Worm (Caenorhabditis elegans) whole organism, young adult: ENCODE data around the gene mcm-7.

Experiments used
- B0019.2 ChIP-seq: fragments of 200-800 bp; sonication (Bioruptor generic); conservative IDR thresholded peaks from 2 replicates; pipeline ENCODE4 v1.3.6; 2022; ENCODE audit warnings: missing genetic modification reagents, missing genetic modification characterization, missing compliant biosample characterization
- B0035.1 ChIP-seq: sonication (generic microtip); optimal IDR thresholded peaks from 2 replicates; lab custom pipeline; 2016; ENCODE audit warnings: missing genetic modification characterization, mild to moderate bottlenecking, missing compliant biosample characterization, missing genotype, missing genetic modification reagents
- B0261.1 ChIP-seq: sonication (generic microtip); optimal IDR thresholded peaks from 2 replicates; lab custom pipeline; 2016; ENCODE audit warnings: mild to moderate bottlenecking, missing genetic modification characterization, moderate library complexity, missing compliant biosample characterization
- F22D6.2 ChIP-seq: sonication (generic microtip); optimal IDR thresholded peaks from 2 replicates; lab custom pipeline; 2016; ENCODE audit warnings: mild to moderate bottlenecking, missing genetic modification characterization, missing compliant biosample characterization
- F55B11.4 ChIP-seq: sonication (generic microtip); optimal IDR thresholded peaks from 2 replicates; lab custom pipeline; 2016; ENCODE audit warnings: missing compliant biosample characterization, missing genetic modification characterization, borderline replicate concordance; ENCODE audit not compliant: insufficient read depth
- F57A8.1 ChIP-seq: fragments of 200-800 bp; sonication (Bioruptor generic); optimal IDR thresholded peaks from 2 replicates; lab custom pipeline; 2018; ENCODE audit warnings: mild to moderate bottlenecking, missing genetic modification characterization, moderate library complexity, missing compliant biosample characterization
- K11D2.4 ChIP-seq: fragments of 200-800 bp; sonication (Bioruptor generic); IDR thresholded peaks from 2 replicates; pipeline ENCODE4 v1.3.6; 2022; ENCODE audit warnings: missing genetic modification reagents, missing genetic modification characterization, missing compliant biosample characterization
- T07F8.4 ChIP-seq: sonication (generic microtip); optimal IDR thresholded peaks from 2 replicates; lab custom pipeline; 2016; ENCODE audit warnings: mild to moderate bottlenecking, missing genetic modification characterization, moderate library complexity, missing compliant biosample characterization
- Y67H2A.10 ChIP-seq: fragments of 200-800 bp; sonication (Bioruptor generic); conservative IDR thresholded peaks from 2 replicates; pipeline ENCODE4 v1.3.6; 2022; ENCODE audit warnings: missing genetic modification reagents, missing genetic modification characterization, missing compliant biosample characterization
- Y95B8A.8 ChIP-seq: fragments of 200-800 bp; sonication (Bioruptor generic); IDR thresholded peaks from 2 replicates; pipeline ENCODE4 v1.3.6; 2022; ENCODE audit warnings: missing genetic modification reagents, missing genetic modification characterization, missing compliant biosample characterization
- akir-1 ChIP-seq: fragments of 200-800 bp; sonication (Bioruptor generic); optimal IDR thresholded peaks from 2 replicates; lab custom pipeline; 2018; ENCODE audit warnings: mild to moderate bottlenecking, missing genetic modification characterization, moderate library complexity, missing compliant biosample characterization
- aptf-2 ChIP-seq: fragments of 200-800 bp; sonication (Bioruptor generic); conservative IDR thresholded peaks from 2 replicates; pipeline ENCODE4 v1.3.6; 2022; ENCODE audit warnings: missing genetic modification reagents, missing genetic modification characterization, missing compliant biosample characterization
- atf-7 ChIP-seq: sonication (generic microtip); optimal IDR thresholded peaks from 2 replicates; lab custom pipeline; 2017; ENCODE audit warnings: mild to moderate bottlenecking, missing genetic modification characterization, missing compliant biosample characterization
- attf-5 ChIP-seq: fragments of 200-800 bp; sonication (Bioruptor generic); optimal IDR thresholded peaks from 2 replicates; lab custom pipeline; 2018; ENCODE audit warnings: mild to moderate bottlenecking, missing genetic modification characterization, missing compliant biosample characterization
- bed-1 ChIP-seq: fragments of 200-800 bp; sonication (Bioruptor generic); IDR thresholded peaks from 2 replicates; pipeline ENCODE4 v1.3.6; 2022; ENCODE audit warnings: missing genetic modification reagents, missing genetic modification characterization, missing compliant biosample characterization
- cebp-1 ChIP-seq, 2 experiments: fragments of 200-800 bp in 1 of 2; sonication (Bioruptor generic) in 1 of 2; sonication (generic microtip) in 1 of 2; IDR thresholded peaks in 1 of 2; optimal IDR thresholded peaks in 1 of 2; 2 replicates each; pipeline versions ENCODE4 v1.3.6 to Lab custom; 2017 to 2022; ENCODE audit warnings: missing compliant biosample characterization in 2 of 2, missing genetic modification characterization in 2 of 2, mild to moderate bottlenecking in 1 of 2, missing genetic modification reagents in 1 of 2, moderate library complexity in 1 of 2
- cebp-2 ChIP-seq: fragments of 200-800 bp; sonication (Bioruptor generic); IDR thresholded peaks from 2 replicates; pipeline ENCODE4 v1.3.6; 2022; ENCODE audit warnings: missing genetic modification characterization, missing compliant biosample characterization
- ceh-58 ChIP-seq: fragments of 200-800 bp; sonication (Bioruptor generic); IDR thresholded peaks from 2 replicates; pipeline ENCODE4 v1.3.6; 2022; ENCODE audit warnings: missing genetic modification characterization, missing compliant biosample characterization
- ceh-79 ChIP-seq: sonication (generic microtip); optimal IDR thresholded peaks from 2 replicates; lab custom pipeline; 2017; ENCODE audit warnings: mild to moderate bottlenecking, missing genetic modification characterization, missing compliant biosample characterization
- chd-7 ChIP-seq: sonication (generic microtip); optimal IDR thresholded peaks from 2 replicates; lab custom pipeline; 2016; ENCODE audit warnings: mild to moderate bottlenecking, missing genetic modification characterization, moderate library complexity, missing compliant biosample characterization
- dpl-1 ChIP-seq: fragments of 150-350 bp; optimal IDR thresholded peaks from 2 replicates; lab custom pipeline; 2014; ENCODE audit warnings: missing biosample characterization, missing genetic modification reagents, missing genetic modification characterization
- egrh-3 ChIP-seq: fragments of 200-800 bp; sonication (Bioruptor generic); IDR thresholded peaks from 2 replicates; pipeline ENCODE4 v1.3.6; 2022; ENCODE audit warnings: missing genetic modification reagents, missing genetic modification characterization, missing compliant biosample characterization
- ekl-4 ChIP-seq: fragments of 200-800 bp; sonication (Bioruptor generic); IDR thresholded peaks from 2 replicates; pipeline ENCODE4 v1.3.6; 2022; ENCODE audit warnings: missing genetic modification reagents, missing genetic modification characterization, missing compliant biosample characterization
- him-1 ChIP-seq: sonication (generic microtip); optimal IDR thresholded peaks from 2 replicates; lab custom pipeline; 2016; ENCODE audit warnings: missing genotype, missing genetic modification reagents, missing genetic modification characterization, missing compliant biosample characterization
- hrde-1 ChIP-seq: sonication (generic microtip); optimal IDR thresholded peaks from 2 replicates; lab custom pipeline; 2016; ENCODE audit warnings: missing genetic modification characterization, mild to moderate bottlenecking, missing compliant biosample characterization, moderate library complexity, missing genotype, missing genetic modification reagents, borderline replicate concordance
- hsf-1 ChIP-seq: fragments of 200-800 bp; sonication (Bioruptor generic); IDR thresholded peaks from 2 replicates; pipeline ENCODE4 v1.3.6; 2022; ENCODE audit warnings: missing genetic modification reagents, missing genetic modification characterization, missing compliant biosample characterization
- let-526 ChIP-seq: fragments of 200-800 bp; sonication (Bioruptor generic); IDR thresholded peaks from 2 replicates; pipeline ENCODE4 v1.3.6; 2022; ENCODE audit warnings: missing genetic modification reagents, missing genetic modification characterization, missing compliant biosample characterization
- lin-26 ChIP-seq: fragments of 200-800 bp; sonication (Bioruptor generic); IDR thresholded peaks from 2 replicates; pipeline ENCODE4 v1.3.6; 2022; ENCODE audit warnings: missing genetic modification reagents, missing genetic modification characterization, missing compliant biosample characterization
- lsy-27 ChIP-seq: sonication (generic microtip); optimal IDR thresholded peaks from 2 replicates; lab custom pipeline; 2017; ENCODE audit warnings: missing genetic modification characterization, mild to moderate bottlenecking, missing compliant biosample characterization, antibody characterized with exemption, missing genotype, borderline replicate concordance; ENCODE audit not compliant: insufficient read depth
- mcd-1 ChIP-seq: fragments of 200-800 bp; sonication (Bioruptor generic); IDR thresholded peaks from 2 replicates; pipeline ENCODE4 v1.3.6; 2022; ENCODE audit warnings: missing genetic modification reagents, missing genetic modification characterization, missing compliant biosample characterization
- mes-4 ChIP-seq: sonication (generic microtip); optimal IDR thresholded peaks from 2 replicates; lab custom pipeline; 2016; ENCODE audit warnings: missing genotype, missing genetic modification characterization, missing compliant biosample characterization
- nfya-1 ChIP-seq: sonication (generic microtip); optimal IDR thresholded peaks from 2 replicates; lab custom pipeline; 2017; ENCODE audit warnings: antibody characterized with exemption, missing compliant biosample characterization, missing genetic modification characterization, borderline replicate concordance; ENCODE audit not compliant: insufficient read depth
- nfya-2 ChIP-seq: fragments of 200-800 bp; sonication (Bioruptor generic); IDR thresholded peaks from 2 replicates; pipeline ENCODE4 v1.3.6; 2022; ENCODE audit warnings: missing genetic modification reagents, missing genetic modification characterization, missing compliant biosample characterization
- nhr-80 ChIP-seq: sonication (generic microtip); optimal IDR thresholded peaks from 2 replicates; lab custom pipeline; 2016; ENCODE audit warnings: missing genetic modification characterization, missing compliant biosample characterization
- pha-4 ChIP-seq: fragments of 150-350 bp; sonication (generic microtip); optimal IDR thresholded peaks from 2 replicates; lab custom pipeline; 2014; ENCODE audit warnings: missing biosample characterization, missing genetic modification reagents, missing genetic modification characterization
- rcor-1 ChIP-seq: fragments of 200-800 bp; sonication (Bioruptor generic); IDR thresholded peaks from 2 replicates; pipeline ENCODE4 v1.3.6; 2022; ENCODE audit warnings: missing genetic modification reagents, missing genetic modification characterization, missing compliant biosample characterization
- repo-1 ChIP-seq: sonication (generic microtip); optimal IDR thresholded peaks from 2 replicates; lab custom pipeline; 2017; ENCODE audit warnings: mild to moderate bottlenecking, missing genetic modification characterization, missing compliant biosample characterization
- rpc-1 ChIP-seq, 2 experiments: fragments of 150-350 bp in 1 of 2; sonication (generic microtip) in 1 of 2; optimal IDR thresholded peaks; 2 replicates each; lab custom pipeline; 2014 to 2018; ENCODE audit warnings: missing biosample characterization in 1 of 2, missing genetic modification characterization in 1 of 2, missing genetic modification reagents in 1 of 2, missing genotype in 1 of 2
- somi-1 ChIP-seq: fragments of 200-800 bp; sonication (Bioruptor generic); optimal IDR thresholded peaks from 2 replicates; lab custom pipeline; 2018; ENCODE audit warnings: mild to moderate bottlenecking, missing genetic modification characterization, missing compliant biosample characterization
- sptf-2 ChIP-seq: fragments of 200-800 bp; sonication (Bioruptor generic); optimal IDR thresholded peaks from 2 replicates; lab custom pipeline; 2018; ENCODE audit warnings: mild to moderate bottlenecking, missing genetic modification characterization, missing compliant biosample characterization
- zfh-2 ChIP-seq: fragments of 200-800 bp; sonication (Bioruptor generic); conservative IDR thresholded peaks from 2 replicates; pipeline ENCODE4 v1.3.6; 2022; ENCODE audit warnings: missing genetic modification reagents, missing genetic modification characterization, missing compliant biosample characterization
- ztf-25 ChIP-seq: fragments of 200-800 bp; sonication (Bioruptor generic); IDR thresholded peaks from 2 replicates; pipeline ENCODE4 v1.3.6; 2022; ENCODE audit warnings: missing genetic modification reagents, missing genetic modification characterization, missing compliant biosample characterization

Gene mcm-7

DNA sequence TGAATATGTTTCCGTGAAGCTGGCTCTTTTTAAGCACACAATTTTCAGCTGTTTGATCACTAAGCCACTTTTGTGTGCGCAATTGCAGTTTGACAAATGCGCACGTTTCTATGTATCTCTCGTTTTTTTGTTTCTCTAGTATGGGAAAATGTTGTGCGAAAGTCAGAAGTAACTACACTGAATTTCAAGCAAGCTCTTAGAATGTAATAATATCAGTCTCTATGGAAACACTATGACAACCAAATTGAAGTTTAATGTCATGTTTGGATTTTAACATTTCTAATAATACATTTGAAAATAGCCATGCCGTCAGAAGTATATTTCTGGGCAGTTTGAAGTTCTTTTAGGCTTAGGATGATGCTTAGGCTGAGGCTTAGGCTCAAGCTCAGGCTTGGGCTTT lies 27.1 kb upstream of the mcm-7 start, which contains the start of gene ZC132.9:
ZC132.9 (minus strand) TSS at position 101 of the 400 bp plus-strand sequence.
- no peak for TF ChIP-seq ceh-58 (GFP tag; lab: Robert Waterston, UW)
- TF ChIP-seq Y95B8A.8 (GFP tag; lab: Robert Waterston, UW), result no peak
- TF ChIP-seq F22D6.2, result no peak
- no peak for TF ChIP-seq him-1
- TF ChIP-seq nfya-2 (GFP tag; lab: Robert Waterston, UW), result no peak
- no peak for TF ChIP-seq dpl-1
- no peak for TF ChIP-seq lin-26 (GFP tag; lab: Robert Waterston, UW)
- no peak for TF ChIP-seq zfh-2 (GFP tag; lab: Robert Waterston, UW)
- TF ChIP-seq aptf-2 (GFP tag; lab: Robert Waterston, UW), result no peak
- no peak for TF ChIP-seq ztf-25 (GFP tag; lab: Robert Waterston, UW)
- no peak for TF ChIP-seq pha-4 (tag; lab: Kevin White, UChicago)
- no peak for TF ChIP-seq mes-4 (tag; lab: Kevin White, UChicago)

ce11 chrV:4322706-4323105 lies 24.3 kb upstream of the mcm-7 start, which contains the start of gene R02D1.2:
TSS of gene R02D1.2 (minus strand) at chrV:4322806.
- TF ChIP-seq ekl-4 (GFP tag; lab: Robert Waterston, UW) (no peak), hrde-1 (tag; lab: Kevin White, UChicago) (no peak), let-526 (GFP tag; lab: Robert Waterston, UW) (no peak), B0035.1 (tag; lab: Kevin White, UChicago) (no peak), rpc-1 (optimal IDR thresholded peaks at IDR 0.05; lab: Kevin White, UChicago) (no peak), rpc-1 (tag; optimal IDR thresholded peaks at IDR 0.05; lab: Kevin White, UChicago) (no peak), somi-1 (GFP tag; lab: Kevin White, UChicago) (no peak), rcor-1 (GFP tag; lab: Robert Waterston, UW) (no peak), cebp-2 (GFP tag; lab: Robert Waterston, UW) (no peak), hsf-1 (no peak), nhr-80 (tag; lab: Kevin White, UChicago) (no peak), repo-1 (tag; lab: Kevin White, UChicago) (no peak), K11D2.4 (GFP tag; lab: Robert Waterston, UW) (no peak), egrh-3 (GFP tag; lab: Robert Waterston, UW) (no peak)

DNA sequence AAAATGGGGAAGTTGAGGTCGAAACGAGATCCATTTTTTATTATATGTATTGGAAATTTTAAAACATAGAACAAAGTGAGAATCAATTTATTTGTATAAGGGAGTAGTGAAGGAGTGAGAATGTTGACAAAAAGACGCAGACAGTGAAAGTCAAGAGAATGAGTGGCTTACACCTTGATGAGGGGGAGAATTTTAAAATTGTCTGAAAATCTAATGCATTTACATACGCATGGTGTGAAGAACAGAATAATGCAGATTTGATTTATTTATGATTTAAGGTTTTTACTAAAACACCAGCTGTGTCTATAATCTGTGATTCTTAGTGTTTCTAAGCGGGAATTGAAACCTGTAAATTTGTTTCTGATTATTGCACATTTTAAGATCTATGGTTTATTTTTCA lies 21.6 kb upstream of the mcm-7 start, which contains the start of gene nhr-125:
nhr-125 (minus strand) TSS at position 101 of the 400 bp plus-strand sequence.
- TF ChIP-seq Y67H2A.10 (GFP tag; lab: Robert Waterston, UW), result no peak
- no peak for TF ChIP-seq nfya-1 (tag; lab: Kevin White, UChicago)
- no peak for TF ChIP-seq F55B11.4 (tag; lab: Kevin White, UChicago)
- TF ChIP-seq sptf-2 (GFP tag; lab: Kevin White, UChicago), result no peak
- no peak for TF ChIP-seq mcd-1 (GFP tag; lab: Robert Waterston, UW)
- TF ChIP-seq atf-7 (tag; lab: Kevin White, UChicago), result no peak
- TF ChIP-seq ceh-79 (tag; lab: Kevin White, UChicago), result no peak
- TF ChIP-seq chd-7 (tag; lab: Kevin White, UChicago), result no peak
- TF ChIP-seq akir-1, result no peak
- TF ChIP-seq zfh-2 (GFP tag; lab: Robert Waterston, UW), result no peak
- no peak for TF ChIP-seq bed-1 (GFP tag; lab: Robert Waterston, UW)
- TF ChIP-seq T07F8.4 (tag; lab: Kevin White, UChicago), result no peak
- no peak for TF ChIP-seq lsy-27 (tag; lab: Kevin White, UChicago)
- no peak for TF ChIP-seq attf-5 (GFP tag; lab: Kevin White, UChicago)
- TF ChIP-seq him-1, result no peak
- TF ChIP-seq B0019.2 (GFP tag; lab: Robert Waterston, UW), result no peak
- TF ChIP-seq dpl-1, result no peak
- no peak for TF ChIP-seq B0261.1 (tag; lab: Kevin White, UChicago)
- TF ChIP-seq F57A8.1, result no peak
- no peak for TF ChIP-seq cebp-1 (GFP tag; IDR thresholded peaks at IDR 0.05; lab: Robert Waterston, UW)
- TF ChIP-seq cebp-1 (tag; optimal IDR thresholded peaks at IDR 0.05; lab: Kevin White, UChicago), result no peak
